Worm (Caenorhabditis elegans): ENCODE measurements around the gene C06B8.3.

Gene C06B8.3

ce11 chrV:15448408-15448807 lies 36.0 kb downstream of the C06B8.3 start, which contains the start of gene T26H5.4:
T26H5.4 (minus strand) TSS chrV:15448701.
- no peak for TF ChIP-seq zfp-2 (tag; optimal IDR thresholded peaks at IDR 0.05)
- no peak for TF ChIP-seq dmd-6 (GFP tag; IDR thresholded peaks at IDR 0.05)
- TF ChIP-seq nhr-77 (tag; optimal IDR thresholded peaks at IDR 0.05), result no peak
- TF ChIP-seq arid-1 (GFP tag; conservative IDR thresholded peaks at IDR 0.05), result no peak
- TF ChIP-seq F10B5.3 (tag; optimal IDR thresholded peaks at IDR 0.05), result no peak
- no peak for TF ChIP-seq zip-11 (GFP tag; IDR thresholded peaks at IDR 0.05)
- no peak for TF ChIP-seq nhr-41 (GFP tag; IDR thresholded peaks at IDR 0.05)
- no peak for TF ChIP-seq dve-1 (tag; optimal IDR thresholded peaks at IDR 0.05; ENCODE audit: insufficient read depth)
- TF ChIP-seq pqm-1 (tag; optimal IDR thresholded peaks at IDR 0.05), result peak; percentile 21
- TF ChIP-seq hmg-1.1 (GFP tag; IDR thresholded peaks at IDR 0.05), result no peak
- no peak for TF ChIP-seq ZK337.2 (GFP tag; IDR thresholded peaks at IDR 0.05)
- TF ChIP-seq unc-130 (GFP tag; optimal IDR thresholded peaks at IDR 0.05), result no peak
- no peak for TF ChIP-seq T20F7.1 (GFP tag; optimal IDR thresholded peaks at IDR 0.05)
- TF ChIP-seq php-3 (GFP tag; IDR thresholded peaks at IDR 0.05), result peak; percentile 69; the same call in 1 of the 2 replicates
- TF ChIP-seq hif-1 (tag; optimal IDR thresholded peaks at IDR 0.05), result no peak
- no peak for TF ChIP-seq Y75B8A.6 (GFP tag; IDR thresholded peaks at IDR 0.05)
- no peak for TF ChIP-seq dmd-9 (GFP tag; IDR thresholded peaks at IDR 0.05)
- no peak for TF ChIP-seq ctbp-1 (GFP tag; IDR thresholded peaks at IDR 0.05)
- no peak for TF ChIP-seq egl-27 (tag; optimal IDR thresholded peaks at IDR 0.05)
- TF ChIP-seq tag-97 (GFP tag; IDR thresholded peaks at IDR 0.05), result no peak
- no peak for TF ChIP-seq D1046.2 (GFP tag; IDR thresholded peaks at IDR 0.05)
- no peak for TF ChIP-seq dpl-1 (GFP tag; optimal IDR thresholded peaks at IDR 0.05)
- TF ChIP-seq F44E2.7 (GFP tag; IDR thresholded peaks at IDR 0.05), result no peak
- TF ChIP-seq nhr-25 (tag; optimal IDR thresholded peaks at IDR 0.05; ENCODE audit: borderline replicate concordance, insufficient read depth), result no peak
- TF ChIP-seq nhr-28 (tag; optimal IDR thresholded peaks at IDR 0.05), result peak; percentile 18
- TF ChIP-seq mxl-2 (GFP tag; conservative IDR thresholded peaks at IDR 0.05), result no peak
- TF ChIP-seq nhr-237 (tag; optimal IDR thresholded peaks at IDR 0.05), result no peak
- no peak for TF ChIP-seq unc-62 (GFP tag; optimal IDR thresholded peaks at IDR 0.05 in 1 of 2)
- TF ChIP-seq unc-62 (tag; optimal IDR thresholded peaks at IDR 0.05), result no peak
- no peak for TF ChIP-seq spr-1 (tag; optimal IDR thresholded peaks at IDR 0.05)
- no peak for TF ChIP-seq lin-15B (tag; optimal IDR thresholded peaks at IDR 0.05)
- TF ChIP-seq ceh-44 (GFP tag; IDR thresholded peaks at IDR 0.05), result no peak
- no peak for TF ChIP-seq zag-1 (tag; optimal IDR thresholded peaks at IDR 0.05)
- TF ChIP-seq daf-16 (GFP tag; optimal IDR thresholded peaks at IDR 0.05), result no peak
- TF ChIP-seq daf-16 (tag; optimal IDR thresholded peaks at IDR 0.05), result peak; percentile 37
- no peak for TF ChIP-seq T26A8.4 (GFP tag; IDR thresholded peaks at IDR 0.05)
- no peak for TF ChIP-seq madf-5 (GFP tag; IDR thresholded peaks at IDR 0.05)

- no peak for TF ChIP-seq daf-16 (GFP tag; optimal IDR thresholded peaks at IDR 0.05)
- TF ChIP-seq daf-16 (tag; optimal IDR thresholded peaks at IDR 0.05), result no peak
- TF ChIP-seq ceh-20 (GFP tag; IDR thresholded peaks at IDR 0.05), result no peak
- no peak for TF ChIP-seq tra-1 (GFP tag; IDR thresholded peaks at IDR 0.05)
Observed at ce11 chrV:15445437-15445836, 39.0 kb downstream of the C06B8.3 start, which contains the start of gene srh-239. srh-239 (plus strand) TSS chrV:15445737.

ce11 chrV:15444615-15445014 lies 39.8 kb downstream of the C06B8.3 start, which contains the start of gene T26H5.9:
T26H5.9 (plus strand) TSS chrV:15444916.
- TF ChIP-seq spr-1 (tag; optimal IDR thresholded peaks at IDR 0.05), result no peak
- TF ChIP-seq nhr-237 (tag; optimal IDR thresholded peaks at IDR 0.05), result no peak
- no peak for TF ChIP-seq tag-97 (GFP tag; IDR thresholded peaks at IDR 0.05)
- peak; percentile 45 for TF ChIP-seq nhr-28 (tag; optimal IDR thresholded peaks at IDR 0.05)
- no peak for TF ChIP-seq ceh-44 (GFP tag; IDR thresholded peaks at IDR 0.05)
- TF ChIP-seq lir-3 (tag; optimal IDR thresholded peaks at IDR 0.05), result no peak
- TF ChIP-seq madf-5 (GFP tag; IDR thresholded peaks at IDR 0.05), result no peak
- no peak for TF ChIP-seq snpc-4 (tag; optimal IDR thresholded peaks at IDR 0.05)
- TF ChIP-seq nhr-77 (tag; optimal IDR thresholded peaks at IDR 0.05), result no peak
- TF ChIP-seq cey-2 (tag; optimal IDR thresholded peaks at IDR 0.05; ENCODE audit: borderline replicate concordance, insufficient read depth), result no peak
- peak; percentile 12 for TF ChIP-seq pqm-1 (tag; optimal IDR thresholded peaks at IDR 0.05)
- no peak for TF ChIP-seq hmg-1.1 (GFP tag; IDR thresholded peaks at IDR 0.05)
- no peak for TF ChIP-seq dmd-6 (GFP tag; IDR thresholded peaks at IDR 0.05)
- no peak for TF ChIP-seq tra-1 (GFP tag; IDR thresholded peaks at IDR 0.05)
- no peak for TF ChIP-seq ceh-32 (tag; optimal IDR thresholded peaks at IDR 0.05; ENCODE audit: poor library complexity)
- TF ChIP-seq lim-7 (GFP tag; IDR thresholded peaks at IDR 0.05), result no peak
- TF ChIP-seq aha-1 (tag), result no peak
- no peak for TF ChIP-seq zag-1 (tag; optimal IDR thresholded peaks at IDR 0.05)
- TF ChIP-seq ceh-62 (tag; optimal IDR thresholded peaks at IDR 0.05), result no peak
- TF ChIP-seq egl-43 (GFP tag; IDR thresholded peaks at IDR 0.05), result no peak
- TF ChIP-seq hif-1 (tag; optimal IDR thresholded peaks at IDR 0.05), result no peak
- no peak for TF ChIP-seq daf-16 (GFP tag; optimal IDR thresholded peaks at IDR 0.05)
- peak; percentile 39 for TF ChIP-seq daf-16 (tag; optimal IDR thresholded peaks at IDR 0.05)
- no peak for TF ChIP-seq nhr-102 (tag; optimal IDR thresholded peaks at IDR 0.05)
